Worm (Caenorhabditis elegans) whole organism, L4 larva: ENCODE data around the gene R09D1.13.

ENCODE experiments used
- D1046.2 ChIP-seq: fragments of 200-800 bp; sonication (Bioruptor generic); IDR thresholded peaks from 2 replicates; pipeline ENCODE4 v1.3.6; 2022; ENCODE audit warnings: missing genetic modification characterization, missing compliant biosample characterization
- aly-2 ChIP-seq: sonication (generic microtip); optimal IDR thresholded peaks from 2 replicates; lab custom pipeline; 2018; ENCODE audit warnings: missing biosample characterization, missing genetic modification characterization
- ama-1 ChIP-seq: fragments of 150-350 bp; optimal IDR thresholded peaks from 2 replicates; lab custom pipeline; 2014; ENCODE audit warnings: inconsistent platforms, mixed read lengths
- ceh-82 ChIP-seq: sonication (generic microtip); optimal IDR thresholded peaks from 2 replicates; lab custom pipeline; 2017; ENCODE audit warnings: missing biosample characterization, missing genetic modification characterization
- dmd-8 ChIP-seq: fragments of 200-800 bp; sonication (Bioruptor generic); IDR thresholded peaks from 2 replicates; pipeline ENCODE4 v1.3.6; 2022; ENCODE audit warnings: missing genetic modification characterization, missing compliant biosample characterization
- nhr-11 ChIP-seq: fragments of 150-350 bp; optimal IDR thresholded peaks from 2 replicates; lab custom pipeline; 2014; ENCODE audit warnings: missing biosample characterization, missing genetic modification characterization
- nhr-76 ChIP-seq: fragments of 150-350 bp; optimal IDR thresholded peaks from 2 replicates; lab custom pipeline; 2014; ENCODE audit warnings: missing biosample characterization, missing genetic modification characterization
- pha-4 ChIP-seq, 2 experiments: fragments of 150-350 bp in 1 of 2; fragments of 200-800 bp in 1 of 2; sonication (Bioruptor generic) in 1 of 2; IDR thresholded peaks in 1 of 2; optimal IDR thresholded peaks in 1 of 2; 2 replicates each; pipeline versions ENCODE4 v1.3.6 to Lab custom; 2014 to 2022; ENCODE audit warnings: missing genetic modification characterization in 2 of 2, missing genetic modification reagents in 2 of 2, missing biosample characterization in 1 of 2, missing compliant biosample characterization in 1 of 2
- sdz-12 ChIP-seq: fragments of 200-800 bp; sonication (Bioruptor generic); optimal IDR thresholded peaks from 2 replicates; lab custom pipeline; 2018; ENCODE audit warnings: mild to moderate bottlenecking, missing genetic modification characterization, missing compliant biosample characterization

DNA sequence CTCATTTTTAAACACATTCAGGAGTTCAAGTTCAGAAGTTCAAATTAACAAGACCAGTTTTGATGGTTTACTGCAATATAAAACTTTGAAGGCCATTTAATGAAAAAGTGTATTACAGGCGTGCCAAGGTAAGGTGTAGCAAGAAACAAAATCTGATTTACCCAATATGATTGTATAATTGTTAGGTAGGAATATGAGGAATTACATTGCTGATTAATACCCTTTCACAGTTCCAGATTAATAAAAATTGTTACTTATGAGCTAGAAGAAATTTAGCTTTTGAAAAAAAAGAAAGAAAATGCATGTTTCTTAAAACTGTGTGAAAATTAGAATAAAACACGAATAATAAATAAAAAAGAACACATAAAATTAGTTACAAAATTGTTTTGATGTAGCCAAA is 11.7 kb downstream of the R09D1.13 start, which contains the start of gene kin-15:
- TF ChIP-seq nhr-76 (no peak), D1046.2 (GFP tag; lab: Robert Waterston, UW) (no peak), ceh-82 (no peak), nhr-11 (tag; lab: Kevin White, UChicago) (no peak), pha-4 (GFP tag; IDR thresholded peaks at IDR 0.05; lab: Robert Waterston, UW) (no peak), pha-4 (tag; optimal IDR thresholded peaks at IDR 0.05; lab: Kevin White, UChicago) (no peak), aly-2 (tag; lab: Kevin White, UChicago) (no peak), sdz-12 (GFP tag; lab: Kevin White, UChicago) (no peak), ama-1 (lab: Kevin White, UChicago) (no peak), dmd-8 (GFP tag; lab: Robert Waterston, UW) (no peak)
